Fruit fly (Drosophila melanogaster) whole organism, embryonic: ENCODE data around the gene Cdk1.

Experiments
- CG10209 ChIP-seq: fragments of 200-800 bp; sonication (Bioruptor generic); optimal IDR thresholded peaks from 3 replicates; lab custom pipeline; 2017; ENCODE audit warnings: missing biosample characterization, mild to moderate bottlenecking, missing genetic modification characterization, missing genetic modification reagents
- CG1024 ChIP-seq: fragments of 200-800 bp; sonication (Bioruptor generic); IDR thresholded peaks from 2 replicates; pipeline ENCODE4 v1.3.6; 2022; ENCODE audit warnings: missing biosample characterization, missing genetic modification characterization
- CG10565 ChIP-seq: fragments of 200-800 bp; sonication (Bioruptor generic); optimal IDR thresholded peaks from 3 replicates; lab custom pipeline; 2016; ENCODE audit warnings: missing biosample characterization, mild to moderate bottlenecking, missing genetic modification characterization
- CG11560 ChIP-seq: fragments of 200-800 bp; sonication (Bioruptor generic); IDR thresholded peaks from 3 replicates; pipeline ENCODE4 v1.3.6; 2022; ENCODE audit warnings: missing biosample characterization, missing genetic modification characterization
- CG11695 ChIP-seq: fragments of 200-800 bp; sonication (Bioruptor generic); IDR thresholded peaks from 3 replicates; pipeline ENCODE4 v1.3.6; 2022; ENCODE audit warnings: missing biosample characterization, missing genetic modification characterization
- CG12236 ChIP-seq: fragments of 200-800 bp; sonication (Bioruptor generic); optimal IDR thresholded peaks from 2 replicates; lab custom pipeline; 2016; ENCODE audit warnings: missing biosample characterization, missing genetic modification characterization
- CG13624 ChIP-seq: fragments of 200-800 bp; sonication (Bioruptor generic); optimal IDR thresholded peaks from 2 replicates; lab custom pipeline; 2016; ENCODE audit warnings: missing biosample characterization, missing genetic modification characterization
- CG13894 ChIP-seq: fragments of 200-800 bp; sonication (Bioruptor generic); optimal IDR thresholded peaks from 3 replicates; lab custom pipeline; 2018; ENCODE audit warnings: missing biosample characterization, mild to moderate bottlenecking, missing genetic modification characterization, moderate library complexity
- CG15514 ChIP-seq: fragments of 200-800 bp; sonication (Bioruptor generic); optimal IDR thresholded peaks from 3 replicates; lab custom pipeline; 2017; ENCODE audit warnings: missing biosample characterization, missing genetic modification characterization, mild to moderate bottlenecking, moderate library complexity, missing genetic modification reagents
- CG17568 ChIP-seq: fragments of 200-800 bp; sonication (Bioruptor generic); optimal IDR thresholded peaks from 2 replicates; lab custom pipeline; 2018; ENCODE audit warnings: missing biosample characterization, mild to moderate bottlenecking, missing genetic modification characterization, moderate library complexity
- CG18262 ChIP-seq: fragments of 200-800 bp; optimal IDR thresholded peaks from 3 replicates; lab custom pipeline; 2019; ENCODE audit warnings: missing biosample characterization, mild to moderate bottlenecking, missing genetic modification characterization, moderate library complexity
- CG31441 ChIP-seq: fragments of 200-800 bp; sonication (Bioruptor generic); IDR thresholded peaks from 2 replicates; pipeline ENCODE4 v1.3.6; 2022; ENCODE audit warnings: missing biosample characterization, missing genetic modification characterization
- CG33213 ChIP-seq: fragments of 200-800 bp; sonication (Bioruptor generic); optimal IDR thresholded peaks from 3 replicates; lab custom pipeline; 2016; ENCODE audit warnings: missing biosample characterization, missing genetic modification characterization
- CG3995 ChIP-seq: fragments of 200-800 bp; sonication (Bioruptor generic); optimal IDR thresholded peaks from 3 replicates; lab custom pipeline; 2016; ENCODE audit warnings: missing biosample characterization, missing genetic modification characterization
- CG4820 ChIP-seq: fragments of 200-800 bp; sonication (Bioruptor generic); optimal IDR thresholded peaks from 3 replicates; lab custom pipeline; 2016; ENCODE audit warnings: missing biosample characterization, missing genetic modification characterization
- CG6272 ChIP-seq: fragments of 200-800 bp; sonication (Bioruptor generic); IDR thresholded peaks from 2 replicates; pipeline ENCODE4 v1.3.6; 2022; ENCODE audit warnings: missing biosample characterization, missing genetic modification characterization
- CG6654 ChIP-seq: fragments of 200-800 bp; sonication (Bioruptor generic); optimal IDR thresholded peaks from 2 replicates; lab custom pipeline; 2017; ENCODE audit warnings: missing biosample characterization, mild to moderate bottlenecking, missing genetic modification characterization
- CG6765 ChIP-seq: fragments of 200-800 bp; sonication (Bioruptor generic); optimal IDR thresholded peaks from 3 replicates; lab custom pipeline; 2017; ENCODE audit warnings: missing biosample characterization, mild to moderate bottlenecking, missing genetic modification characterization
- CG6813 ChIP-seq: fragments of 200-800 bp; sonication (Bioruptor generic); optimal IDR thresholded peaks from 2 replicates; lab custom pipeline; 2017; ENCODE audit warnings: missing biosample characterization, missing genetic modification characterization, mild to moderate bottlenecking, moderate library complexity, missing genetic modification reagents
- CG7963 ChIP-seq: fragments of 200-800 bp; sonication (Bioruptor generic); IDR thresholded peaks from 3 replicates; pipeline ENCODE4 v1.3.6; 2022; ENCODE audit warnings: missing biosample characterization, missing genetic modification characterization; ENCODE audit not compliant: partially characterized antibody
- CG9817 ChIP-seq: fragments of 200-800 bp; sonication (Bioruptor generic); optimal IDR thresholded peaks from 2 replicates; lab custom pipeline; 2018; ENCODE audit warnings: missing biosample characterization, mild to moderate bottlenecking, missing genetic modification characterization, moderate library complexity
- D19B ChIP-seq: fragments of 200-800 bp; sonication (Bioruptor generic); optimal IDR thresholded peaks from 2 replicates; lab custom pipeline; 2017; ENCODE audit warnings: missing biosample characterization, mild to moderate bottlenecking, missing genetic modification characterization
- Dip2 ChIP-seq: fragments of 200-800 bp; sonication (Bioruptor generic); IDR thresholded peaks from 2 replicates; pipeline ENCODE4 v1.3.6; 2022; ENCODE audit warnings: missing biosample characterization, missing genetic modification characterization
- Dp ChIP-seq: fragments of 200-800 bp; sonication (Bioruptor generic); optimal IDR thresholded peaks from 2 replicates; lab custom pipeline; 2018; ENCODE audit warnings: missing biosample characterization, mild to moderate bottlenecking, missing genetic modification characterization, moderate library complexity
- Fer3 ChIP-seq: fragments of 200-800 bp; sonication (Bioruptor generic); optimal IDR thresholded peaks from 2 replicates; lab custom pipeline; 2018; ENCODE audit warnings: missing biosample characterization, mild to moderate bottlenecking, missing genetic modification characterization, moderate library complexity
- Hand ChIP-seq: fragments of 200-800 bp; sonication (Bioruptor generic); optimal IDR thresholded peaks from 2 replicates; lab custom pipeline; 2017; ENCODE audit warnings: mild to moderate bottlenecking, missing biosample characterization, missing genetic modification reagents, missing genetic modification characterization
- Jarid2 ChIP-seq: fragments of 200-800 bp; sonication (Bioruptor generic); optimal IDR thresholded peaks from 3 replicates; lab custom pipeline; 2017; ENCODE audit warnings: mild to moderate bottlenecking, missing biosample characterization, missing genetic modification reagents, missing genetic modification characterization
- Oaz ChIP-seq: fragments of 200-800 bp; sonication (Bioruptor generic); IDR thresholded peaks from 2 replicates; pipeline ENCODE4 v1.3.6; 2022; ENCODE audit warnings: missing biosample characterization, missing genetic modification characterization
- Opbp ChIP-seq: fragments of 200-800 bp; sonication (Bioruptor generic); IDR thresholded peaks from 3 replicates; pipeline ENCODE4 v1.3.6; 2022; ENCODE audit warnings: missing biosample characterization, missing genetic modification characterization; ENCODE audit not compliant: partially characterized antibody
- Ravus ChIP-seq: fragments of 200-800 bp; sonication (Bioruptor generic); IDR thresholded peaks from 2 replicates; pipeline ENCODE4 v1.3.6; 2022; ENCODE audit warnings: missing biosample characterization, missing genetic modification characterization
- Taf1 ChIP-seq: fragments of 200-800 bp; sonication (Bioruptor generic); IDR thresholded peaks from 2 replicates; pipeline ENCODE4 v1.3.6; 2022; ENCODE audit warnings: missing biosample characterization, missing genetic modification characterization
- ara ChIP-seq: fragments of 200-800 bp; sonication (Bioruptor generic); IDR thresholded peaks from 2 replicates; pipeline ENCODE4 v1.3.6; 2022; ENCODE audit warnings: missing biosample characterization, missing genetic modification characterization
- az2 ChIP-seq: fragments of 200-800 bp; sonication (Bioruptor generic); optimal IDR thresholded peaks from 3 replicates; lab custom pipeline; 2016; ENCODE audit warnings: missing biosample characterization, missing genetic modification characterization
- br ChIP-seq: fragments of >200 bp; optimal IDR thresholded peaks from 2 replicates; lab custom pipeline; 2017
- chn ChIP-seq: fragments of 200-800 bp; sonication (Bioruptor generic); optimal IDR thresholded peaks from 2 replicates; lab custom pipeline; 2016; ENCODE audit warnings: missing biosample characterization, missing genetic modification characterization
- crc ChIP-seq: fragments of 200-800 bp; sonication (Bioruptor generic); optimal IDR thresholded peaks from 2 replicates; lab custom pipeline; 2016; ENCODE audit warnings: missing biosample characterization, missing genetic modification characterization
- danr ChIP-seq: fragments of 200-800 bp; sonication (Bioruptor generic); IDR thresholded peaks from 2 replicates; pipeline ENCODE4 v1.3.6; 2022; ENCODE audit warnings: missing biosample characterization, missing genetic modification characterization
- dimm ChIP-seq: fragments of 200-800 bp; sonication (Bioruptor generic); IDR thresholded peaks from 2 replicates; pipeline ENCODE4 v1.3.6; 2022; ENCODE audit warnings: missing biosample characterization, missing genetic modification characterization
- disco-r ChIP-seq: fragments of 200-800 bp; sonication (Bioruptor generic); optimal IDR thresholded peaks from 2 replicates; lab custom pipeline; 2016; ENCODE audit warnings: missing biosample characterization, missing genetic modification characterization
- dmrt99B ChIP-seq: fragments of 200-800 bp; sonication (Bioruptor generic); optimal IDR thresholded peaks from 2 replicates; lab custom pipeline; 2018; ENCODE audit warnings: missing biosample characterization, mild to moderate bottlenecking, missing genetic modification characterization, moderate library complexity
- jing ChIP-seq: fragments of 200-800 bp; sonication (Bioruptor generic); optimal IDR thresholded peaks from 2 replicates; lab custom pipeline; 2018; ENCODE audit warnings: missing biosample characterization, mild to moderate bottlenecking, missing genetic modification characterization
- lmd ChIP-seq: fragments of 200-800 bp; sonication (Bioruptor generic); IDR thresholded peaks from 2 replicates; pipeline ENCODE4 v1.3.6; 2022; ENCODE audit warnings: missing biosample characterization, missing genetic modification characterization
- otp ChIP-seq: fragments of 200-800 bp; sonication (Bioruptor generic); IDR thresholded peaks from 3 replicates; pipeline ENCODE4, ENCODE4 v1.3.6; 2022; ENCODE audit warnings: missing biosample characterization, missing genetic modification characterization
- ro ChIP-seq: fragments of 200-800 bp; sonication (Bioruptor generic); IDR thresholded peaks from 2 replicates; pipeline ENCODE4 v1.3.6; 2022; ENCODE audit warnings: missing biosample characterization, missing genetic modification characterization
- salm ChIP-seq: fragments of 200-800 bp; sonication (Bioruptor generic); optimal IDR thresholded peaks from 2 replicates; lab custom pipeline; 2018; ENCODE audit warnings: missing biosample characterization, mild to moderate bottlenecking, missing genetic modification characterization
- sc ChIP-seq, 3 experiments: fragments of >200 bp in 2 of 3; fragments of 200-800 bp in 1 of 3; sonication (Bioruptor generic) in 1 of 3; optimal IDR thresholded peaks; 2 replicates in 2 of 3; 3 replicates in 1 of 3; lab custom pipeline; 2017; ENCODE audit warnings: mild to moderate bottlenecking in 1 of 3, missing biosample characterization in 1 of 3, missing genetic modification characterization in 1 of 3, missing genetic modification reagents in 1 of 3
- sr ChIP-seq: fragments of 200-800 bp; sonication (Bioruptor generic); IDR thresholded peaks from 3 replicates; pipeline ENCODE4 v1.3.6; 2022; ENCODE audit warnings: missing biosample characterization, missing genetic modification characterization
- trh ChIP-seq: fragments of 200-800 bp; sonication (Bioruptor generic); optimal IDR thresholded peaks from 2 replicates; lab custom pipeline; 2016; ENCODE audit warnings: missing biosample characterization, missing genetic modification characterization
- ttk ChIP-seq: fragments of 200-800 bp; sonication (Bioruptor generic); IDR thresholded peaks from 2 replicates; pipeline ENCODE4 v2.1.2; 2022; ENCODE audit warnings: missing biosample characterization, missing genetic modification characterization
- wor ChIP-seq: fragments of 200-800 bp; sonication (Bioruptor generic); IDR thresholded peaks from 2 replicates; pipeline ENCODE4 v1.3.6; 2022; ENCODE audit warnings: missing biosample characterization, missing genetic modification characterization

Gene Cdk1

dm6 chr2L:10375464-10376236 is 10.4 kb downstream of the Cdk1 start, which contains the start of the genes CG33303 and dpr19 (continued):
- TF ChIP-seq CG6813 (GFP tag; lab: Kevin White, UChicago) (peak; percentile 65), disco-r (GFP tag; lab: Kevin White, UChicago) (no peak), CG10209 (GFP tag; lab: Kevin White, UChicago) (peak; percentile 66), ro (GFP tag; lab: Robert Waterston, UW) (no peak), dmrt99B (tag; lab: Kevin White, UChicago) (peak; percentile 80), Oaz (no peak), ara (GFP tag; lab: Robert Waterston, UW) (peak; percentile 57; the same call in 1 of the 2 replicates), CG6765 (GFP tag; lab: Kevin White, UChicago) (peak; percentile 50), otp (GFP tag; lab: Robert Waterston, UW) (no peak), CG9817 (peak; percentile 59), danr (no peak), CG18262 (peak; percentile 89), CG15514 (GFP tag; lab: Kevin White, UChicago) (peak; percentile 69), CG13624 (no peak), D19B (GFP tag; lab: Kevin White, UChicago) (peak; percentile 21), chn (GFP tag; lab: Kevin White, UChicago) (no peak), Opbp (GFP tag; lab: Robert Waterston, UW) (no peak), jing (GFP tag; lab: Kevin White, UChicago) (no peak), br (lab: Kevin White, UChicago) (no peak), Fer3 (tag; lab: Kevin White, UChicago) (peak; percentile 71), lmd (GFP tag; lab: Robert Waterston, UW) (peak; percentile 52; the same call in 1 of the 2 replicates), CG12236 (GFP tag; lab: Kevin White, UChicago) (no peak), Dip2 (GFP tag; lab: Robert Waterston, UW) (no peak), CG33213 (GFP tag; lab: Kevin White, UChicago) (no peak), CG4820 (GFP tag; lab: Kevin White, UChicago) (peak; percentile 41), salm (tag; lab: Kevin White, UChicago) (peak; percentile 79), dimm (GFP tag; lab: Robert Waterston, UW) (no peak), sc (optimal IDR thresholded peaks at IDR 0.05; lab: Kevin White, UChicago) (no peak), sc (GFP tag; optimal IDR thresholded peaks at IDR 0.05; lab: Kevin White, UChicago) (peak; percentile 33), Ravus (no peak), CG7963 (GFP tag; lab: Robert Waterston, UW) (no peak), wor (GFP tag; lab: Robert Waterston, UW) (no peak), CG11560 (tag; lab: Robert Waterston, UW) (no peak), CG3995 (GFP tag; lab: Kevin White, UChicago) (peak; percentile 48), sr (no peak), CG13894 (peak; percentile 72), CG6272 (GFP tag; lab: Robert Waterston, UW) (no peak), az2 (peak; percentile 54), Taf1 (GFP tag; lab: Robert Waterston, UW) (peak; percentile 20; the same call in 1 of the 2 replicates), crc (GFP tag; lab: Kevin White, UChicago) (no peak), Dp (GFP tag; lab: Kevin White, UChicago) (peak; percentile 30), CG1024 (0 out of 2 replicates have a peak, but pooled peaks have one; percentile 35), CG10565 (GFP tag; lab: Kevin White, UChicago) (no peak), Jarid2 (GFP tag; lab: Kevin White, UChicago) (no peak), trh (peak; percentile 19), CG6654 (GFP tag; lab: Kevin White, UChicago) (peak; percentile 16), CG17568 (GFP tag; lab: Kevin White, UChicago) (no peak), CG31441 (GFP tag; lab: Robert Waterston, UW) (peak; percentile 94), ttk (no peak; the same call in 1 of the 2 replicates), Hand (GFP tag; lab: Kevin White, UChicago) (peak; percentile 31), CG11695 (GFP tag; lab: Robert Waterston, UW) (peak; percentile 76)
